Worm (Caenorhabditis elegans) whole organism, L4 larva: Measurements from ENCODE around the gene cwp-3.

Experiments
- F10B5.3 ChIP-seq: sonication (generic microtip); optimal IDR thresholded peaks from 2 replicates; lab custom pipeline; 2016; ENCODE audit warnings: mild to moderate bottlenecking, missing genetic modification characterization, missing compliant biosample characterization
- F44E2.7 ChIP-seq: fragments of 200-800 bp; sonication (Bioruptor generic); IDR thresholded peaks from 2 replicates; pipeline ENCODE4 v2.1.2; 2022; ENCODE audit warnings: missing genetic modification characterization, missing compliant biosample characterization
- F49E8.2 ChIP-seq: sonication (generic microtip); optimal IDR thresholded peaks from 2 replicates; lab custom pipeline; 2016; ENCODE audit warnings: missing compliant biosample characterization, mild to moderate bottlenecking, missing genetic modification characterization, borderline replicate concordance
- R02D3.7 ChIP-seq: fragments of 150-350 bp; sonication (generic microtip); optimal IDR thresholded peaks from 3 replicates; lab custom pipeline; 2014; ENCODE audit warnings: missing biosample characterization, missing genetic modification characterization
- Y105C5A.15 ChIP-seq: fragments of 200-800 bp; sonication (Bioruptor generic); IDR thresholded peaks from 2 replicates; pipeline ENCODE4 v1.3.6; 2022; ENCODE audit warnings: missing genetic modification characterization, missing compliant biosample characterization
- ZK337.2 ChIP-seq: fragments of 200-800 bp; sonication (Bioruptor generic); IDR thresholded peaks from 2 replicates; pipeline ENCODE4 v1.3.6; 2022; ENCODE audit warnings: missing genetic modification reagents, missing genetic modification characterization, missing compliant biosample characterization
- aha-1 ChIP-seq: fragments of 150-350 bp; peaks from one replicate; lab custom pipeline; 2014; ENCODE audit warnings: missing biosample characterization, missing genetic modification characterization
- aly-2 ChIP-seq: sonication (generic microtip); optimal IDR thresholded peaks from 2 replicates; lab custom pipeline; 2018; ENCODE audit warnings: missing biosample characterization, missing genetic modification characterization
- ama-1 ChIP-seq: fragments of 150-350 bp; optimal IDR thresholded peaks from 2 replicates; lab custom pipeline; 2014; ENCODE audit warnings: inconsistent platforms, mixed read lengths
- arid-1 ChIP-seq: fragments of 200-800 bp; sonication (Bioruptor generic); conservative IDR thresholded peaks from 2 replicates; pipeline ENCODE4 v1.3.6; 2022; ENCODE audit warnings: missing genetic modification reagents, missing genetic modification characterization, missing compliant biosample characterization
- ceh-20 ChIP-seq: fragments of 200-800 bp; sonication (Bioruptor generic); IDR thresholded peaks from 2 replicates; pipeline ENCODE4 v1.3.6; 2022; ENCODE audit warnings: missing genetic modification reagents, missing genetic modification characterization, missing compliant biosample characterization
- ceh-32 ChIP-seq: sonication (generic microtip); optimal IDR thresholded peaks from 2 replicates; lab custom pipeline; 2016; ENCODE audit warnings: mild to moderate bottlenecking, missing genetic modification characterization, missing compliant biosample characterization; ENCODE audit not compliant: poor library complexity
- ceh-62 ChIP-seq: sonication (generic microtip); optimal IDR thresholded peaks from 2 replicates; lab custom pipeline; 2017; ENCODE audit warnings: missing biosample characterization, missing genetic modification characterization
- ceh-82 ChIP-seq: sonication (generic microtip); optimal IDR thresholded peaks from 2 replicates; lab custom pipeline; 2017; ENCODE audit warnings: missing biosample characterization, missing genetic modification characterization
- ces-1 ChIP-seq: fragments of 150-350 bp; sonication (generic microtip); optimal IDR thresholded peaks from 4 replicates; lab custom pipeline; 2014; ENCODE audit warnings: missing biosample characterization, missing genetic modification reagents, missing genetic modification characterization
- daf-19 ChIP-seq: fragments of 200-800 bp; sonication (Bioruptor generic); conservative IDR thresholded peaks from 2 replicates; pipeline ENCODE4 v1.3.6; 2022; ENCODE audit warnings: missing genetic modification characterization, missing compliant biosample characterization
- daf-8 ChIP-seq: fragments of 200-800 bp; sonication (Bioruptor generic); IDR thresholded peaks from 2 replicates; pipeline ENCODE4 v1.3.6; 2022; ENCODE audit warnings: missing genetic modification characterization, missing compliant biosample characterization
- dmd-6 ChIP-seq: fragments of 200-800 bp; sonication (Bioruptor generic); IDR thresholded peaks from 2 replicates; pipeline ENCODE4 v1.3.6; 2022; ENCODE audit warnings: missing genetic modification reagents, missing genetic modification characterization, missing compliant biosample characterization
- dpl-1 ChIP-seq: fragments of 150-350 bp; optimal IDR thresholded peaks from 2 replicates; lab custom pipeline; 2014; ENCODE audit warnings: missing biosample characterization, missing genetic modification reagents, missing genetic modification characterization
- duxl-1 ChIP-seq: sonication (generic microtip); optimal IDR thresholded peaks from 2 replicates; lab custom pipeline; 2016; ENCODE audit warnings: mild to moderate bottlenecking, missing genetic modification characterization, moderate library complexity, missing compliant biosample characterization; ENCODE audit not compliant: poor library complexity
- dve-1 ChIP-seq: sonication (generic microtip); optimal IDR thresholded peaks from 2 replicates; lab custom pipeline; 2017; ENCODE audit warnings: antibody characterized with exemption, mild to moderate bottlenecking, missing genetic modification characterization, missing compliant biosample characterization; ENCODE audit not compliant: insufficient read depth
- egl-43 ChIP-seq: fragments of 200-800 bp; sonication (Bioruptor generic); IDR thresholded peaks from 2 replicates; pipeline ENCODE4 v1.3.6; 2022; ENCODE audit warnings: missing genetic modification reagents, missing genetic modification characterization, missing compliant biosample characterization
- fos-1 ChIP-seq: fragments of 150-350 bp; optimal IDR thresholded peaks from 2 replicates; lab custom pipeline; 2014; ENCODE audit warnings: missing biosample characterization, missing genetic modification characterization
- gei-8 ChIP-seq: fragments of 200-800 bp; sonication (Bioruptor generic); optimal IDR thresholded peaks from 2 replicates; lab custom pipeline; 2018; ENCODE audit warnings: mild to moderate bottlenecking, missing genetic modification characterization, missing compliant biosample characterization
- hif-1 ChIP-seq, 2 experiments: sonication (generic microtip); optimal IDR thresholded peaks; 2 replicates each; lab custom pipeline; 2016 to 2017; ENCODE audit warnings: missing compliant biosample characterization in 2 of 2, missing genetic modification characterization in 2 of 2, missing genetic modification reagents in 2 of 2, missing genotype in 2 of 2, mild to moderate bottlenecking in 1 of 2
- hmg-1.1 ChIP-seq: fragments of 200-800 bp; sonication (Bioruptor generic); IDR thresholded peaks from 2 replicates; pipeline ENCODE4 v1.3.6; 2022; ENCODE audit warnings: missing genetic modification reagents, missing genetic modification characterization, missing compliant biosample characterization
- lin-15B ChIP-seq: fragments of 150-350 bp; sonication (generic microtip); optimal IDR thresholded peaks from 3 replicates; lab custom pipeline; 2014; ENCODE audit warnings: missing biosample characterization, missing genetic modification characterization
- lin-29 ChIP-seq: fragments of 200-800 bp; sonication (Bioruptor generic); IDR thresholded peaks from 2 replicates; pipeline ENCODE4 v1.3.6; 2022; ENCODE audit warnings: missing genetic modification reagents, missing genetic modification characterization, missing compliant biosample characterization
- lin-39 ChIP-seq: fragments of 150-350 bp; optimal IDR thresholded peaks from 2 replicates; lab custom pipeline; 2014; ENCODE audit warnings: missing biosample characterization, missing genetic modification reagents, missing genetic modification characterization
- lir-3 ChIP-seq: sonication (generic microtip); optimal IDR thresholded peaks from 2 replicates; lab custom pipeline; 2016; ENCODE audit warnings: mild to moderate bottlenecking, missing genetic modification characterization, missing compliant biosample characterization
- lsy-2 ChIP-seq, 2 experiments: fragments of 150-350 bp in 1 of 2; sonication (generic microtip) in 1 of 2; optimal IDR thresholded peaks; 2 replicates each; lab custom pipeline; 2014 to 2017; ENCODE audit warnings: missing biosample characterization in 2 of 2, missing genetic modification characterization in 2 of 2
- madf-9 ChIP-seq: fragments of 200-800 bp; sonication (Bioruptor generic); conservative IDR thresholded peaks from 2 replicates; pipeline ENCODE4 v1.3.6; 2022; ENCODE audit warnings: missing genetic modification reagents, missing genetic modification characterization, missing compliant biosample characterization
- mdt-29 ChIP-seq: fragments of 200-800 bp; sonication (Bioruptor generic); IDR thresholded peaks from 2 replicates; pipeline ENCODE4 v1.3.6; 2022; ENCODE audit warnings: missing genetic modification reagents, missing genetic modification characterization, missing compliant biosample characterization
- mes-2 ChIP-seq: sonication (generic microtip); optimal IDR thresholded peaks from 2 replicates; lab custom pipeline; 2016; ENCODE audit warnings: missing genotype, mild to moderate bottlenecking, missing genetic modification characterization, missing compliant biosample characterization; ENCODE audit not compliant: poor library complexity, severe bottlenecking
- mxl-2 ChIP-seq: fragments of 200-800 bp; sonication (Bioruptor generic); conservative IDR thresholded peaks from 2 replicates; pipeline ENCODE4 v1.3.6; 2022; ENCODE audit warnings: missing genetic modification reagents, missing genetic modification characterization, missing compliant biosample characterization
- nhr-28 ChIP-seq: fragments of 150-350 bp; optimal IDR thresholded peaks from 2 replicates; lab custom pipeline; 2014; ENCODE audit warnings: missing biosample characterization, missing genetic modification characterization
- nhr-41 ChIP-seq: fragments of 200-800 bp; sonication (Bioruptor generic); IDR thresholded peaks from 2 replicates; pipeline ENCODE4 v1.3.6; 2022; ENCODE audit warnings: missing genetic modification reagents, missing genetic modification characterization, missing compliant biosample characterization
- nhr-42 ChIP-seq: fragments of 200-800 bp; sonication (Bioruptor generic); IDR thresholded peaks from 2 replicates; pipeline ENCODE4 v1.3.6; 2022; ENCODE audit warnings: missing genetic modification characterization, missing compliant biosample characterization
- nhr-6 ChIP-seq: fragments of 150-350 bp; optimal IDR thresholded peaks from 2 replicates; lab custom pipeline; 2014; ENCODE audit warnings: missing biosample characterization, missing genetic modification characterization
- php-3 ChIP-seq: fragments of 200-800 bp; sonication (Bioruptor generic); IDR thresholded peaks from 2 replicates; pipeline ENCODE4 v1.3.6; 2022; ENCODE audit warnings: missing genetic modification reagents, missing genetic modification characterization, missing compliant biosample characterization
- pqm-1 ChIP-seq: sonication (generic microtip); optimal IDR thresholded peaks from 2 replicates; lab custom pipeline; 2017; ENCODE audit warnings: missing biosample characterization, missing genetic modification characterization
- rbr-2 ChIP-seq: sonication (generic microtip); optimal IDR thresholded peaks from 2 replicates; lab custom pipeline; 2016; ENCODE audit warnings: missing genotype, missing genetic modification characterization, missing compliant biosample characterization
- sdz-12 ChIP-seq: fragments of 200-800 bp; sonication (Bioruptor generic); optimal IDR thresholded peaks from 2 replicates; lab custom pipeline; 2018; ENCODE audit warnings: mild to moderate bottlenecking, missing genetic modification characterization, missing compliant biosample characterization
- snpc-4 ChIP-seq: fragments of 150-350 bp; optimal IDR thresholded peaks from 2 replicates; lab custom pipeline; 2014; ENCODE audit warnings: missing biosample characterization, missing genetic modification characterization
- unc-130 ChIP-seq: sonication (generic microtip); optimal IDR thresholded peaks from 2 replicates; lab custom pipeline; 2016; ENCODE audit warnings: missing genetic modification reagents, missing genetic modification characterization, missing compliant biosample characterization
- vab-7 ChIP-seq: fragments of 200-800 bp; sonication (Bioruptor generic); IDR thresholded peaks from 2 replicates; pipeline ENCODE4 v1.3.6; 2022; ENCODE audit warnings: missing genetic modification reagents, missing genetic modification characterization, missing compliant biosample characterization
- zfp-2 ChIP-seq: sonication (generic microtip); optimal IDR thresholded peaks from 2 replicates; lab custom pipeline; 2016; ENCODE audit warnings: mild to moderate bottlenecking, missing genetic modification characterization, missing compliant biosample characterization
- zip-2 ChIP-seq: fragments of 150-350 bp; optimal IDR thresholded peaks from 2 replicates; lab custom pipeline; 2014; ENCODE audit warnings: missing biosample characterization, missing genetic modification characterization
- ztf-11 ChIP-seq: fragments of 150-350 bp; optimal IDR thresholded peaks from 2 replicates; lab custom pipeline; 2014; ENCODE audit warnings: missing biosample characterization, missing genetic modification characterization

cwp-3 gene

DNA sequence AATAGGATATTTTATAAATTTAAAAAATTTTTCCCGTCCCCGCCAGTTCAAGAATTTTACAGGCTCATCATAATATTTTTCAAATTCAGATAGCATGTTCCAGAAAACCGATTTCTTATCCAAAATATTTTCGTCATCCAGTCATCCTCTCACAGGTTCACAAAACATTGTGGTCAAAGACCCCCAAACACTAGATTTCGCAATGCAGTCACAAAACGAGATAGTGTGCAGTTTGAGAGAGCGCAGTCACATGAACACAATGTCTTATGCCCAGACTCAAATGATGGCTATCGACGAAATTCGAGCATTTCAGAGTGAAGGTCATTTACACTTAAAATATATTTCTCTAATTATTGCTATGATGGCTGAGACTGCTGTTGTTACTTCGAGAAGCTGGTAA lies 2.0 kb downstream of the cwp-3 start, which contains the start of gene abhd-5.2 (continued):
- TF ChIP-seq ces-1 (GFP tag; lab: Kevin White, UChicago) (no peak), ceh-20 (no peak), R02D3.7 (tag; lab: Kevin White, UChicago) (no peak), daf-19 (GFP tag; lab: Robert Waterston, UW) (no peak), dve-1 (tag; lab: Kevin White, UChicago) (peak; percentile 64), arid-1 (no peak), zip-2 (no peak), gei-8 (no peak), ceh-62 (tag; lab: Kevin White, UChicago) (no peak), dmd-6 (GFP tag; lab: Robert Waterston, UW) (peak; percentile 47; the same call in 1 of the 2 replicates), F44E2.7 (GFP tag; lab: Robert Waterston, UW) (no peak), nhr-42 (GFP tag; lab: Robert Waterston, UW) (no peak), lsy-2 (tag; optimal IDR thresholded peaks at IDR 0.05; lab: Kevin White, UChicago) (no peak), nhr-41 (GFP tag; lab: Robert Waterston, UW) (no peak), lir-3 (tag; lab: Kevin White, UChicago) (no peak), ceh-32 (no peak), Y105C5A.15 (GFP tag; lab: Robert Waterston, UW) (no peak), madf-9 (GFP tag; lab: Robert Waterston, UW) (no peak), rbr-2 (tag; lab: Kevin White, UChicago) (no peak), ceh-82 (tag; lab: Kevin White, UChicago) (no peak), dpl-1 (GFP tag; lab: Kevin White, UChicago) (no peak), pqm-1 (peak; percentile 3), unc-130 (GFP tag; lab: Kevin White, UChicago) (no peak), lin-15B (tag; lab: Kevin White, UChicago) (no peak), F10B5.3 (tag; lab: Kevin White, UChicago) (no peak), hif-1 (tag; optimal IDR thresholded peaks at IDR 0.05; lab: Kevin White, UChicago) (peak in 1 of 2 experiments; percentile 6), F49E8.2 (tag; lab: Kevin White, UChicago) (no peak), snpc-4 (tag; lab: Kevin White, UChicago) (no peak), duxl-1 (no peak), ama-1 (lab: Kevin White, UChicago) (no peak), lin-39 (tag; lab: Kevin White, UChicago) (no peak), daf-8 (no peak), vab-7 (GFP tag; lab: Robert Waterston, UW) (no peak)

DNA sequence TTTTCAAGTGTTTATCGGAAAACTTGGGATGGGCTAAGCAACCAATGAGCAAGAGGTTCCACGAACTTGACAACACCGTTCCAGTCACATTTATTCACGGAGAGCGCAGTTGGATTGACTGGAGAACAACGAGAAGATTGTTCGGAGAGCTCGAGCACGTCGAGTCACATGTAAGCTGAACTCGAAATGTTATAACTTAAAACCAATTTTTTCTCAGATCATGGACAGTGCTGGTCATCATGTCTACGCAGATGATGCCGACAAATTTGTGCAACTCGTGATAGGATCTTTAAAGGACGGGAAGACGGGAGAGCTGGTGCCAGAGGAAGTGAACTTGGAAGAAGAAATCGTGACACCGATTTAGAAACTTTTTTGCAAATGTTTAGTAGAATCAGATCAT lies 3.9 kb downstream of the cwp-3 start:
- peak; percentile 95 for TF ChIP-seq aha-1 (tag; lab: Kevin White, UChicago)
- no peak for TF ChIP-seq ZK337.2 (GFP tag; lab: Robert Waterston, UW)
- TF ChIP-seq lir-3 (tag; lab: Kevin White, UChicago): no peak
- no peak for TF ChIP-seq mxl-2 (GFP tag; lab: Robert Waterston, UW)

- no peak for TF ChIP-seq ceh-62 (tag; lab: Kevin White, UChicago)
- no peak for TF ChIP-seq hmg-1.1 (GFP tag; lab: Robert Waterston, UW)
- TF ChIP-seq ceh-82 (tag; lab: Kevin White, UChicago): no peak
- no peak for TF ChIP-seq aly-2
- TF ChIP-seq aha-1 (tag; lab: Kevin White, UChicago): peak; percentile 67
- no peak for TF ChIP-seq fos-1 (tag; lab: Kevin White, UChicago)
- no peak for TF ChIP-seq zfp-2 (tag; lab: Kevin White, UChicago)
- TF ChIP-seq nhr-6 (tag; lab: Kevin White, UChicago): peak; percentile 15
- TF ChIP-seq dpl-1 (GFP tag; lab: Kevin White, UChicago): no peak
- no peak for TF ChIP-seq egl-43 (GFP tag; lab: Robert Waterston, UW)
- TF ChIP-seq php-3 (GFP tag; lab: Robert Waterston, UW): peak; percentile 54; the same call in 1 of the 2 replicates
- no peak for TF ChIP-seq ceh-32
- TF ChIP-seq lir-3 (tag; lab: Kevin White, UChicago): no peak
- no peak for TF ChIP-seq lin-29 (GFP tag; lab: Robert Waterston, UW)
- TF ChIP-seq arid-1: no peak
- no peak for TF ChIP-seq mdt-29 (GFP tag; lab: Robert Waterston, UW)
- TF ChIP-seq ztf-11 (tag; lab: Kevin White, UChicago): no peak
- no peak for TF ChIP-seq sdz-12 (GFP tag; lab: Kevin White, UChicago)
- no peak for TF ChIP-seq mes-2 (tag; lab: Kevin White, UChicago)
- TF ChIP-seq nhr-28: peak; percentile 46
Observed at ce11 chrV:4847424-4847823, 4.8 kb downstream of the cwp-3 start, which contains the start of gene abhd-5.1. TSS of gene abhd-5.1 (plus strand) at chrV:4847653.
